Fruit fly (Drosophila melanogaster): ENCODE data around the gene btn.
A peak's percentile ranks its signal among the peaks of the same experiment; 100 is the strongest.

The btn gene

DNA sequence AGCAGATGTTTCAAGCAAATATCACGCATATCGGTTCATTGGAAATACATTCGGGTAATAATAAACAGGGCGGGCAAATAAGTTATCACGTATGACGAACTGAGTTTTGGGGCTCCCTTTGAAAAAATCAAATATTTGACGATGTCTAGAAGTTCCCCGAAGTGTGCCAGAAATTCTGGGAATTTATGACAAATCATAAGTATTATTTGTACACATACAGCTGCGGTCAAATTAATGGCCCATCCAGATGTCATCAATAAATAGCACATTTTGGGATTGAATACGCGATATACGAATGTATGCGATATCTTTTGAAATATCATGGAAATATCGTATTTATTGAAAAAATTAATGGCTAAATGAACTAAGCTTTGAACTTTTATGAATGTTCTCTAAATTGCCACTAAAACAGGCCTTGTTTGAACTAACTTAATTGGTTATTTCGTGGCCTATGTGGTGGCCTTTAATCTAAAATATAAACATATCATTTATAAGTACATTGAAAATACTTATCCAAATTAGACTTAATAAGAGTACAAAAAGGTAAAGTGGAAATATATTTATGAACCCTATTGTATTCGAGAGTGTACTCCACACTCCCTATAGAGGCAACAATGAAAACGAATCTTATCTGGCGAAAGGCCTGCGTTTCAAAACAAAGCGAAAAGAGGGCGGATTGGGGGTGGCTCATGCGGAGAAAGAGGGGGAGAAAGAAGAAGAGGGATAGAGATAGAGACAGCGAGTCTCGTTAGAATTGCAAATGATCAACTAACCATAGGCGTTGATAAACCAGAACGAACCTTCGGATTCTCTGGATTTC lies 39.3 kb upstream of the btn start (continued):
- TF ChIP-seq nerfin-1 (tag; optimal IDR thresholded peaks at IDR 0.05) (peak; percentile 32), gro (GFP tag; optimal IDR thresholded peaks at IDR 0.05) (no peak), CG7745 (tag; optimal IDR thresholded peaks at IDR 0.05) (no peak), Blimp-1 (GFP tag; optimal IDR thresholded peaks at IDR 0.05) (peak; percentile 54), klu (GFP tag; IDR thresholded peaks at IDR 0.05) (no peak), CG33557 (GFP tag; optimal IDR thresholded peaks at IDR 0.05) (peak; percentile 8), unc-4 (GFP tag; IDR thresholded peaks at IDR 0.05; ENCODE audit: partially characterized antibody) (no peak), HmgD (GFP tag; optimal IDR thresholded peaks at IDR 0.05) (no peak), CG16779 (GFP tag; IDR thresholded peaks at IDR 0.05) (no peak), tup (GFP tag; optimal IDR thresholded peaks at IDR 0.05) (no peak), seq (GFP tag; IDR thresholded peaks at IDR 0.05) (0 out of 2 replicates have a peak, but pooled peaks have one; percentile 17), Max (GFP tag; optimal IDR thresholded peaks at IDR 0.05) (peak; percentile 13), caup (GFP tag; optimal IDR thresholded peaks at IDR 0.05; ENCODE audit: severe bottlenecking) (peak; percentile 15), Ptx1 (GFP tag; IDR thresholded peaks at IDR 0.05) (no peak), CG33213 (GFP tag; optimal IDR thresholded peaks at IDR 0.05) (no peak), CG32767 (GFP tag; IDR thresholded peaks at IDR 0.05) (peak; percentile 37; the same call in 1 of the 2 replicates), HLH54F (GFP tag; optimal IDR thresholded peaks at IDR 0.05) (no peak), CG16815 (GFP tag; optimal IDR thresholded peaks at IDR 0.05) (peak; percentile 19), sna (GFP tag; IDR thresholded peaks at IDR 0.05; ENCODE audit: partially characterized antibody) (no peak), CG3847 (GFP tag; IDR thresholded peaks at IDR 0.05) (0 out of 2 replicates have a peak, but pooled peaks have one; percentile 14), HLHmδ (GFP tag; optimal IDR thresholded peaks at IDR 0.05) (no peak), CG12104 (GFP tag; optimal IDR thresholded peaks at IDR 0.05) (peak; percentile 17), esg (GFP tag; conservative IDR thresholded peaks at IDR 0.05) (0 out of 2 replicates have a peak, but pooled peaks have one; percentile 23), Hr78 (GFP tag; optimal IDR thresholded peaks at IDR 0.05) (peak in 1 of 2 experiments; percentile 11), sens-2 (GFP tag; IDR thresholded peaks at IDR 0.05) (no peak), Aef1 (GFP tag; IDR thresholded peaks at IDR 0.05) (0 out of 3 replicates have a peak, but pooled peaks have one; percentile 20), oc (tag; optimal IDR thresholded peaks at IDR 0.05) (no peak), zen (tag; optimal IDR thresholded peaks at IDR 0.05) (no peak), D (optimal IDR thresholded peaks at IDR 0.05) (no peak), D (GFP tag; optimal IDR thresholded peaks at IDR 0.05) (peak; percentile 76), Ets97D (GFP tag; optimal IDR thresholded peaks at IDR 0.05) (no peak), tio (GFP tag; optimal IDR thresholded peaks at IDR 0.05) (peak; percentile 56), Hand (GFP tag; optimal IDR thresholded peaks at IDR 0.05) (no peak), MBD-R2 (GFP tag; IDR thresholded peaks at IDR 0.05) (no peak), odd (GFP tag; optimal IDR thresholded peaks at IDR 0.05) (peak; percentile 9), vvl (GFP tag; IDR thresholded peaks at IDR 0.05) (peak; percentile 23; the same call in 1 of the 2 replicates), ash1 (GFP tag; optimal IDR thresholded peaks at IDR 0.05) (no peak), ind (GFP tag; optimal IDR thresholded peaks at IDR 0.05) (peak; percentile 16), Dad (GFP tag; optimal IDR thresholded peaks at IDR 0.05) (no peak), Lim3 (GFP tag; IDR thresholded peaks at IDR 0.05) (no peak), CG2129 (GFP tag; IDR thresholded peaks at IDR 0.05; ENCODE audit: partially characterized antibody) (no peak), Spps (tag; optimal IDR thresholded peaks at IDR 0.05) (peak; percentile 12), CG3407 (GFP tag; optimal IDR thresholded peaks at IDR 0.05) (peak; percentile 39), stc (GFP tag; IDR thresholded peaks at IDR 0.05) (no peak), CG42726 (GFP tag; IDR thresholded peaks at IDR 0.05; ENCODE audit: partially characterized antibody) (no peak), Dfd (GFP tag; optimal IDR thresholded peaks at IDR 0.05) (no peak), ERR (GFP tag; optimal IDR thresholded peaks at IDR 0.05) (no peak), CG17361 (GFP tag; IDR thresholded peaks at IDR 0.05) (peak; percentile 73; the same call in 2 of the 3 replicates), maf-S (GFP tag; optimal IDR thresholded peaks at IDR 0.05) (no peak)

Data from whole organism, embryonic.